Fruit fly (Drosophila melanogaster) whole organism, adult: ENCODE measurements around the gene CG31975.

Experiments used
- CG5204 ChIP-seq: fragments of 200-800 bp; sonication (Bioruptor generic); optimal IDR thresholded peaks from 2 replicates; lab custom pipeline; 2016; ENCODE audit warnings: missing biosample characterization, missing genetic modification characterization
- Clk ChIP-seq: fragments of 200-800 bp; sonication (Bioruptor generic); optimal IDR thresholded peaks from 2 replicates; lab custom pipeline; 2017; ENCODE audit warnings: missing biosample characterization, missing genetic modification characterization
- Crg-1 ChIP-seq: fragments of 200-800 bp; sonication (Bioruptor generic); optimal IDR thresholded peaks from 2 replicates; lab custom pipeline; 2016; ENCODE audit warnings: missing biosample characterization, missing genetic modification characterization
- Mnt ChIP-seq: fragments of 200-800 bp; sonication (Bioruptor generic); optimal IDR thresholded peaks from 2 replicates; lab custom pipeline; 2016; ENCODE audit warnings: missing biosample characterization, mild to moderate bottlenecking, missing genetic modification characterization
- kay ChIP-seq: fragments of 200-800 bp; sonication (Bioruptor generic); peaks from one replicate; lab custom pipeline; 2016; ENCODE audit warnings: missing biosample characterization, missing genetic modification characterization, borderline replicate concordance

DNA sequence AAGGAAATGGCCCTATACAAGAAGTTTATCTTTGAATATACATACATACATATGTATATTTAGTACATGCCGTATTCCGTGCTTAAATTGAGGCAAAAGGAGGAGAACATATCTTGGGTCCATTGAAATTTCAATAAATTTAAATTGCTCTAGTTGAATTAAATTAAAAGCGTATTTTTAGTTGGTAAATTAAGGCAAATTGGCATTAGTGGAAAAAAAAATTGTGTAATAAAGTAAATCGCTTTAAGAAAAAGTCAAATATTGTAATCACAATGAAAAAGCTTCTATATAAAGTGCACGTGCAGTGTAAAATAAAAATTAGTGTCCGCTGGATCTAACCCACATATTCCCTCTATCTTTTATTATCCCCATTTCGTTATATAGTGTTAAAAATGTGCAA, 21.4 kb upstream of the CG31975 start:
- no peak for TF ChIP-seq kay (GFP tag; lab: Kevin White, UChicago)
- TF ChIP-seq CG5204, result no peak
- TF ChIP-seq Mnt (GFP tag; lab: Kevin White, UChicago), result no peak
- TF ChIP-seq Crg-1, result no peak
- no peak for TF ChIP-seq Clk (GFP tag; lab: Kevin White, UChicago)
